Fruit fly (Drosophila melanogaster) whole organism, embryonic: ENCODE results near the gene neb.
A peak's percentile ranks its signal among the peaks of the same experiment; 100 is the strongest.

Experiments used
- Adf1 ChIP-seq: fragments of 200-800 bp; sonication (Bioruptor generic); IDR thresholded peaks from 2 replicates; pipeline ENCODE4 v1.3.6; 2022; ENCODE audit warnings: missing biosample characterization, missing genetic modification characterization
- Atf-2 ChIP-seq: fragments of 200-800 bp; sonication (Bioruptor generic); optimal IDR thresholded peaks from 2 replicates; lab custom pipeline; 2016; ENCODE audit warnings: missing biosample characterization, missing genetic modification characterization
- Bdp1 ChIP-seq: fragments of 200-800 bp; sonication (Bioruptor generic); optimal IDR thresholded peaks from 3 replicates; lab custom pipeline; 2016; ENCODE audit warnings: missing biosample characterization, missing genetic modification characterization
- CG10267 ChIP-seq: fragments of 200-800 bp; sonication (Bioruptor generic); optimal IDR thresholded peaks from 2 replicates; lab custom pipeline; 2018; ENCODE audit warnings: missing biosample characterization, mild to moderate bottlenecking, missing genetic modification characterization, moderate library complexity
- CG10462 ChIP-seq: fragments of 200-800 bp; sonication (Bioruptor generic); optimal IDR thresholded peaks from 2 replicates; lab custom pipeline; 2016; ENCODE audit warnings: missing biosample characterization, missing genetic modification characterization
- CG10654 ChIP-seq: fragments of 200-800 bp; sonication (Bioruptor generic); optimal IDR thresholded peaks from 2 replicates; lab custom pipeline; 2016; ENCODE audit warnings: missing biosample characterization, missing genetic modification characterization
- CG13296 ChIP-seq: fragments of 200-800 bp; sonication (Bioruptor generic); optimal IDR thresholded peaks from 3 replicates; lab custom pipeline; 2018; ENCODE audit warnings: missing biosample characterization, mild to moderate bottlenecking, missing genetic modification characterization
- CG13424 ChIP-seq: fragments of 200-800 bp; sonication (Bioruptor generic); optimal IDR thresholded peaks from 2 replicates; lab custom pipeline; 2019; ENCODE audit warnings: missing biosample characterization, mild to moderate bottlenecking, missing genetic modification characterization, moderate library complexity
- CG13624 ChIP-seq: fragments of 200-800 bp; sonication (Bioruptor generic); optimal IDR thresholded peaks from 2 replicates; lab custom pipeline; 2016; ENCODE audit warnings: missing biosample characterization, missing genetic modification characterization
- CG14014 ChIP-seq: fragments of 200-800 bp; sonication (Bioruptor generic); IDR thresholded peaks from 2 replicates; pipeline ENCODE4 v1.3.6; 2022; ENCODE audit warnings: missing biosample characterization, missing genetic modification characterization
- CG14710 ChIP-seq: fragments of 200-800 bp; sonication (Bioruptor generic); optimal IDR thresholded peaks from 3 replicates; lab custom pipeline; 2019; ENCODE audit warnings: missing biosample characterization, mild to moderate bottlenecking, missing genetic modification characterization, moderate library complexity
- CG14965 ChIP-seq: fragments of 200-800 bp; sonication (Bioruptor generic); optimal IDR thresholded peaks from 2 replicates; lab custom pipeline; 2016; ENCODE audit warnings: missing biosample characterization, missing genetic modification characterization, borderline replicate concordance
- CG15073 ChIP-seq: fragments of 200-800 bp; sonication (Bioruptor generic); optimal IDR thresholded peaks from 2 replicates; lab custom pipeline; 2016; ENCODE audit warnings: missing biosample characterization, missing genetic modification characterization
- CG16815 ChIP-seq: fragments of 200-800 bp; sonication (Bioruptor generic); optimal IDR thresholded peaks from 3 replicates; lab custom pipeline; 2017; ENCODE audit warnings: missing biosample characterization, mild to moderate bottlenecking, missing genetic modification characterization
- CG16863 ChIP-seq: fragments of 200-800 bp; sonication (Bioruptor generic); optimal IDR thresholded peaks from 3 replicates; lab custom pipeline; 2016; ENCODE audit warnings: missing biosample characterization, missing genetic modification characterization
- CG17612 ChIP-seq: fragments of 200-800 bp; sonication (Bioruptor generic); IDR thresholded peaks from 2 replicates; pipeline ENCODE4 v1.3.6; 2022; ENCODE audit warnings: missing biosample characterization, missing genetic modification characterization
- CG17829 ChIP-seq: fragments of 200-800 bp; optimal IDR thresholded peaks from 2 replicates; lab custom pipeline; 2019; ENCODE audit warnings: missing biosample characterization, mild to moderate bottlenecking, missing genetic modification characterization, moderate library complexity
- CG32532 ChIP-seq: fragments of 200-800 bp; sonication (Bioruptor generic); IDR thresholded peaks from 2 replicates; pipeline ENCODE4 v1.3.6; 2022; ENCODE audit warnings: missing biosample characterization, missing genetic modification characterization
- CG33557 ChIP-seq: fragments of 200-800 bp; sonication (Bioruptor generic); optimal IDR thresholded peaks from 2 replicates; lab custom pipeline; 2019; ENCODE audit warnings: missing biosample characterization, mild to moderate bottlenecking, missing genetic modification characterization, moderate library complexity
- CG8765 ChIP-seq: fragments of 200-800 bp; sonication (Bioruptor generic); IDR thresholded peaks from 2 replicates; pipeline ENCODE4 v1.3.6; 2022; ENCODE audit warnings: missing biosample characterization, missing genetic modification characterization
- ERR ChIP-seq: fragments of 200-800 bp; sonication (Bioruptor generic); optimal IDR thresholded peaks from 2 replicates; lab custom pipeline; 2016; ENCODE audit warnings: missing biosample characterization, missing genetic modification characterization
- Fer2 ChIP-seq: fragments of 200-800 bp; sonication (Bioruptor generic); optimal IDR thresholded peaks from 2 replicates; lab custom pipeline; 2018; ENCODE audit warnings: missing biosample characterization, mild to moderate bottlenecking, missing genetic modification characterization, moderate library complexity
- Gsc ChIP-seq: fragments of 200-800 bp; sonication (Bioruptor generic); IDR thresholded peaks from 2 replicates; pipeline ENCODE4 v1.3.6; 2022; ENCODE audit warnings: missing biosample characterization, missing genetic modification characterization
- Hr3 ChIP-seq: fragments of 200-800 bp; sonication (Bioruptor generic); optimal IDR thresholded peaks from 3 replicates; lab custom pipeline; 2016; ENCODE audit warnings: missing biosample characterization, missing genetic modification characterization
- Hsf ChIP-seq: fragments of 200-800 bp; sonication (Bioruptor generic); optimal IDR thresholded peaks from 3 replicates; lab custom pipeline; 2016; ENCODE audit warnings: missing biosample characterization, missing genetic modification characterization
- Max ChIP-seq: fragments of 200-800 bp; sonication (Bioruptor generic); optimal IDR thresholded peaks from 2 replicates; lab custom pipeline; 2016; ENCODE audit warnings: missing biosample characterization, mild to moderate bottlenecking, missing genetic modification characterization
- Opbp ChIP-seq: fragments of 200-800 bp; sonication (Bioruptor generic); IDR thresholded peaks from 3 replicates; pipeline ENCODE4 v1.3.6; 2022; ENCODE audit warnings: missing biosample characterization, missing genetic modification characterization; ENCODE audit not compliant: partially characterized antibody
- PHDP ChIP-seq: fragments of 200-800 bp; sonication (Bioruptor generic); optimal IDR thresholded peaks from 3 replicates; lab custom pipeline; 2018; ENCODE audit warnings: missing biosample characterization, mild to moderate bottlenecking, missing genetic modification characterization, moderate library complexity
- Spps ChIP-seq: fragments of 200-800 bp; sonication (Bioruptor generic); optimal IDR thresholded peaks from 2 replicates; lab custom pipeline; 2018; ENCODE audit warnings: missing biosample characterization, mild to moderate bottlenecking, missing genetic modification characterization
- ab ChIP-seq: fragments of 200-800 bp; sonication (Bioruptor generic); optimal IDR thresholded peaks from 2 replicates; lab custom pipeline; 2016; ENCODE audit warnings: missing biosample characterization, missing genetic modification characterization
- da ChIP-seq: fragments of 200-800 bp; sonication (Bioruptor generic); optimal IDR thresholded peaks from 2 replicates; lab custom pipeline; 2016; ENCODE audit warnings: missing biosample characterization, missing genetic modification characterization
- eyg ChIP-seq: fragments of 200-800 bp; sonication (Bioruptor generic); optimal IDR thresholded peaks from 3 replicates; lab custom pipeline; 2016; ENCODE audit warnings: missing biosample characterization, missing genetic modification characterization
- fd64A ChIP-seq: fragments of 200-800 bp; sonication (Bioruptor generic); optimal IDR thresholded peaks from 3 replicates; lab custom pipeline; 2018; ENCODE audit warnings: missing biosample characterization, mild to moderate bottlenecking, missing genetic modification characterization
- ftz-f1 ChIP-seq: fragments of 200-800 bp; sonication (Bioruptor generic); optimal IDR thresholded peaks from 2 replicates; lab custom pipeline; 2016; ENCODE audit warnings: missing biosample characterization, missing genetic modification characterization
- gro ChIP-seq: fragments of 200-800 bp; sonication (Bioruptor generic); optimal IDR thresholded peaks from 2 replicates; lab custom pipeline; 2016; ENCODE audit warnings: missing biosample characterization, missing genetic modification characterization
- kah ChIP-seq: fragments of 200-800 bp; sonication (Bioruptor generic); optimal IDR thresholded peaks from 2 replicates; lab custom pipeline; 2018; ENCODE audit warnings: missing biosample characterization, mild to moderate bottlenecking, missing genetic modification characterization
- pho ChIP-seq: fragments of 200-800 bp; sonication (Bioruptor generic); optimal IDR thresholded peaks from 2 replicates; lab custom pipeline; 2016; ENCODE audit warnings: missing biosample characterization, missing genetic modification characterization
- pnt ChIP-seq: fragments of 200-800 bp; sonication (Bioruptor generic); optimal IDR thresholded peaks from 3 replicates; lab custom pipeline; 2016; ENCODE audit warnings: missing biosample characterization, missing genetic modification characterization
- prd ChIP-seq, 3 experiments: fragments of >200 bp in 2 of 3; fragments of 200-800 bp in 1 of 3; sonication (Bioruptor generic) in 1 of 3; optimal IDR thresholded peaks in 2 of 3; IDR thresholded peaks in 1 of 3; 2 replicates in 2 of 3; 3 replicates in 1 of 3; pipeline versions ENCODE4 v1.3.6 to Lab custom; 2017 to 2022; ENCODE audit warnings: missing biosample characterization in 1 of 3, missing genetic modification characterization in 1 of 3
- pros ChIP-seq: fragments of 200-800 bp; sonication (Bioruptor generic); optimal IDR thresholded peaks from 3 replicates; lab custom pipeline; 2019; ENCODE audit warnings: missing biosample characterization, mild to moderate bottlenecking, missing genetic modification characterization, moderate library complexity
- rib ChIP-seq: fragments of 200-800 bp; sonication (Bioruptor generic); IDR thresholded peaks from 2 replicates; pipeline ENCODE4 v1.3.6; 2022; ENCODE audit warnings: missing biosample characterization, missing genetic modification characterization
- row ChIP-seq: fragments of 200-800 bp; sonication (Bioruptor generic); IDR thresholded peaks from 3 replicates; pipeline ENCODE4 v1.3.6; 2022; ENCODE audit warnings: missing biosample characterization, missing genetic modification characterization
- run ChIP-seq: fragments of 200-800 bp; sonication (Bioruptor generic); optimal IDR thresholded peaks from 3 replicates; lab custom pipeline; 2018; ENCODE audit warnings: missing biosample characterization, mild to moderate bottlenecking, missing genetic modification characterization
- sens-2 ChIP-seq: fragments of 200-800 bp; sonication (Bioruptor generic); IDR thresholded peaks from 2 replicates; pipeline ENCODE4 v1.3.6; 2022; ENCODE audit warnings: missing biosample characterization, missing genetic modification characterization
- sima ChIP-seq: fragments of 200-800 bp; sonication (Bioruptor generic); optimal IDR thresholded peaks from 2 replicates; lab custom pipeline; 2016; ENCODE audit warnings: missing biosample characterization, missing genetic modification characterization
- sug ChIP-seq: fragments of 200-800 bp; optimal IDR thresholded peaks from 2 replicates; lab custom pipeline; 2019; ENCODE audit warnings: missing biosample characterization, mild to moderate bottlenecking, missing genetic modification characterization, moderate library complexity
- tgo ChIP-seq: fragments of 200-800 bp; sonication (Bioruptor generic); IDR thresholded peaks from 3 replicates; pipeline ENCODE4 v1.3.6; 2022; ENCODE audit warnings: missing biosample characterization, missing genetic modification characterization
- tll ChIP-seq, 2 experiments: fragments of 200-800 bp in 1 of 2; fragments of >200 bp in 1 of 2; sonication (Bioruptor generic) in 1 of 2; optimal IDR thresholded peaks; 2 replicates each; lab custom pipeline; 2017 to 2019; ENCODE audit warnings: missing biosample characterization in 2 of 2, missing genetic modification characterization in 2 of 2, mild to moderate bottlenecking in 1 of 2, moderate library complexity in 1 of 2
- toy ChIP-seq: fragments of 200-800 bp; sonication (Bioruptor generic); IDR thresholded peaks from 2 replicates; pipeline ENCODE4 v1.3.6; 2022; ENCODE audit warnings: missing biosample characterization, missing genetic modification characterization
- wdn ChIP-seq: fragments of 200-800 bp; sonication (Bioruptor generic); IDR thresholded peaks from 2 replicates; pipeline ENCODE4 v1.3.6; 2022; ENCODE audit warnings: missing biosample characterization, missing genetic modification characterization

neb gene

dm6 chr2L:20091094-20091679 is 15.6 kb downstream of the neb start, which contains the start of the genes CG10747 and Pyroxd1 (continued):
- peak; percentile 97 for TF ChIP-seq pho (GFP tag; lab: Kevin White, UChicago)
- TF ChIP-seq ab (GFP tag; lab: Kevin White, UChicago), result peak; percentile 92
- peak; percentile 89; the same call in 1 of the 2 replicates for TF ChIP-seq rib
- TF ChIP-seq pnt (GFP tag; lab: Kevin White, UChicago), result peak; percentile 95
- TF ChIP-seq CG16815 (GFP tag; lab: Kevin White, UChicago), result peak; percentile 98
- peak; percentile 31 for TF ChIP-seq pros (GFP tag; lab: Kevin White, UChicago)
- peak; percentile 98 for TF ChIP-seq Hsf (GFP tag; lab: Kevin White, UChicago)
- TF ChIP-seq wdn (GFP tag; lab: Robert Waterston, UW), result peak; percentile 89
- peak; percentile 62 for TF ChIP-seq CG14965 (GFP tag; lab: Kevin White, UChicago)
- peak; percentile 95 for TF ChIP-seq gro (GFP tag; lab: Kevin White, UChicago)
- peak; percentile 83 for TF ChIP-seq Adf1 (GFP tag; lab: Robert Waterston, UW)
- peak; percentile 98 for TF ChIP-seq tgo (GFP tag; lab: Robert Waterston, UW)
- peak; percentile 93 for TF ChIP-seq Atf-2 (GFP tag; lab: Kevin White, UChicago)
- TF ChIP-seq sens-2 (GFP tag; lab: Robert Waterston, UW), result peak; percentile 81
- peak; percentile 93 for TF ChIP-seq CG16863 (GFP tag; lab: Kevin White, UChicago)
- TF ChIP-seq Gsc, result peak; percentile 66
- TF ChIP-seq da (GFP tag; lab: Kevin White, UChicago), result peak; percentile 90
- TF ChIP-seq Opbp (GFP tag; lab: Robert Waterston, UW), result no peak
- peak; percentile 20 to 71 for TF ChIP-seq tll (GFP tag; optimal IDR thresholded peaks at IDR 0.05; lab: Kevin White, UChicago)
- TF ChIP-seq Spps (tag; lab: Kevin White, UChicago), result peak; percentile 88
- peak; percentile 97 for TF ChIP-seq Max (GFP tag; lab: Kevin White, UChicago)
- peak; percentile 95 for TF ChIP-seq CG17829 (tag; lab: Kevin White, UChicago)
- TF ChIP-seq CG17612 (GFP tag; lab: Robert Waterston, UW), result peak; percentile 90
- TF ChIP-seq CG10654 (GFP tag; lab: Kevin White, UChicago), result peak; percentile 95
- TF ChIP-seq CG13296 (GFP tag; lab: Kevin White, UChicago), result peak; percentile 97
- TF ChIP-seq CG14014, result peak; percentile 96
- TF ChIP-seq eyg, result peak; percentile 79
- TF ChIP-seq sima (GFP tag; lab: Kevin White, UChicago), result peak; percentile 64
- peak; percentile 89 for TF ChIP-seq CG10267
- TF ChIP-seq CG15073 (GFP tag; lab: Kevin White, UChicago), result peak; percentile 86
- peak; percentile 90 for TF ChIP-seq kah (GFP tag; lab: Kevin White, UChicago)
- TF ChIP-seq toy (GFP tag; lab: Robert Waterston, UW), result peak; percentile 84
- peak; percentile 81 for TF ChIP-seq ERR
- peak; percentile 96 for TF ChIP-seq CG10462
- TF ChIP-seq ftz-f1 (GFP tag; lab: Kevin White, UChicago), result peak; percentile 64
- peak; percentile 96 for TF ChIP-seq CG32532 (GFP tag; lab: Robert Waterston, UW)
- TF ChIP-seq CG8765 (GFP tag; lab: Robert Waterston, UW), result peak; percentile 94
- TF ChIP-seq sug (tag; lab: Kevin White, UChicago), result peak; percentile 97
- TF ChIP-seq CG13424 (tag; lab: Kevin White, UChicago), result peak; percentile 98
- peak; percentile 94 for TF ChIP-seq CG33557 (GFP tag; lab: Kevin White, UChicago)
- no peak for TF ChIP-seq prd (optimal IDR thresholded peaks at IDR 0.05; lab: Kevin White, UChicago)
- TF ChIP-seq prd (GFP tag; IDR thresholded peaks at IDR 0.05; lab: Robert Waterston, UW), result peak; percentile 97
- TF ChIP-seq row (GFP tag; lab: Robert Waterston, UW), result peak; percentile 99
- TF ChIP-seq Hr3 (GFP tag; lab: Kevin White, UChicago), result peak; percentile 97
- TF ChIP-seq CG14710 (tag; lab: Kevin White, UChicago), result peak; percentile 95
- TF ChIP-seq Fer2, result peak; percentile 93
- TF ChIP-seq PHDP (tag; lab: Kevin White, UChicago), result peak; percentile 97
- TF ChIP-seq Bdp1, result peak; percentile 88
- TF ChIP-seq CG13624 (GFP tag; lab: Kevin White, UChicago), result peak; percentile 96
- peak; percentile 78 for TF ChIP-seq fd64A (GFP tag; lab: Kevin White, UChicago)
- TF ChIP-seq run (tag; lab: Kevin White, UChicago), result peak; percentile 94
